Fruit fly (Drosophila melanogaster): ENCODE data around the gene out.

- no peak for TF ChIP-seq CG11762 (GFP tag; optimal IDR thresholded peaks at IDR 0.05; ENCODE audit: insufficient read depth)
- TF ChIP-seq Eip75B (GFP tag; optimal IDR thresholded peaks at IDR 0.05): no peak
- no peak for TF ChIP-seq Ets96B (tag; optimal IDR thresholded peaks at IDR 0.05)
- TF ChIP-seq spab (GFP tag; optimal IDR thresholded peaks at IDR 0.05): no peak
- no peak for TF ChIP-seq CG10669 (GFP tag; optimal IDR thresholded peaks at IDR 0.05)
- TF ChIP-seq fd59A (GFP tag; optimal IDR thresholded peaks at IDR 0.05): no peak
- TF ChIP-seq CG16779 (tag; optimal IDR thresholded peaks at IDR 0.05): no peak
- TF ChIP-seq Hr4 (GFP tag; optimal IDR thresholded peaks at IDR 0.05): no peak
- TF ChIP-seq Sox14 (GFP tag; optimal IDR thresholded peaks at IDR 0.05): no peak
- no peak for TF ChIP-seq acj6 (GFP tag; optimal IDR thresholded peaks at IDR 0.05)
- no peak for TF ChIP-seq Gug (GFP tag; IDR thresholded peaks at IDR 0.05)
- TF ChIP-seq CG32006 (GFP tag; optimal IDR thresholded peaks at IDR 0.05): no peak
- TF ChIP-seq Blimp-1 (GFP tag; optimal IDR thresholded peaks at IDR 0.05): no peak
- TF ChIP-seq vri (GFP tag; optimal IDR thresholded peaks at IDR 0.05): no peak
Measured at dm6 chrX:19295831-19296423, 26.0 kb downstream of the out start.

Data from whole organism, prepupa.